Worm (Caenorhabditis elegans) whole organism, L2 larva: ENCODE measurements around the gene str-89.

ENCODE experiments used
- F13H6.1 ChIP-seq: sonication (generic microtip); optimal IDR thresholded peaks from 2 replicates; lab custom pipeline; 2016; ENCODE audit warnings: missing genetic modification characterization, missing compliant biosample characterization
- ama-1 ChIP-seq: fragments of 150-350 bp; optimal IDR thresholded peaks from 2 replicates; lab custom pipeline; 2018; ENCODE audit warnings: inconsistent platforms
- fos-1 ChIP-seq: fragments of 150-350 bp; optimal IDR thresholded peaks from 2 replicates; lab custom pipeline; 2014; ENCODE audit warnings: missing biosample characterization, missing genetic modification characterization
- gmeb-1 ChIP-seq: fragments of 150-350 bp; optimal IDR thresholded peaks from 2 replicates; lab custom pipeline; 2014; ENCODE audit warnings: missing biosample characterization, missing genetic modification characterization
- lin-11 ChIP-seq: fragments of 150-350 bp; sonication (generic microtip); optimal IDR thresholded peaks from 2 replicates; lab custom pipeline; 2014; ENCODE audit warnings: missing biosample characterization, missing genetic modification characterization, inconsistent platforms, mixed read lengths
- lin-13 ChIP-seq: fragments of 150-350 bp; optimal IDR thresholded peaks from 2 replicates; lab custom pipeline; 2014; ENCODE audit warnings: missing biosample characterization, missing genetic modification reagents, missing genetic modification characterization
- nhr-11 ChIP-seq: fragments of 150-350 bp; optimal IDR thresholded peaks from 2 replicates; lab custom pipeline; 2014; ENCODE audit warnings: missing biosample characterization, missing genetic modification characterization
- unc-39 ChIP-seq: fragments of 150-350 bp; optimal IDR thresholded peaks from 2 replicates; lab custom pipeline; 2014; ENCODE audit warnings: missing biosample characterization, missing genetic modification characterization
- zag-1 ChIP-seq: fragments of 150-350 bp; optimal IDR thresholded peaks from 2 replicates; lab custom pipeline; 2014; ENCODE audit warnings: missing biosample characterization, missing genetic modification characterization

ce11 chrV:17662260-17662659, 6.4 kb upstream of the str-89 start:
- TF ChIP-seq nhr-11 (no peak), fos-1 (tag; lab: Kevin White, UChicago) (peak; percentile 83), lin-11 (tag; lab: Kevin White, UChicago) (no peak), ama-1 (no peak), zag-1 (tag; lab: Kevin White, UChicago) (no peak), lin-13 (GFP tag; lab: Kevin White, UChicago) (no peak), unc-39 (tag; lab: Kevin White, UChicago) (no peak), gmeb-1 (tag; lab: Kevin White, UChicago) (no peak), F13H6.1 (tag; lab: Kevin White, UChicago) (no peak)
